Fruit fly (Drosophila melanogaster): ENCODE results near the gene Atg4a.

Atg4a gene

dm6 chr2L:1048427-1048826 is 32.3 kb upstream of the Atg4a start (continued):
- TF ChIP-seq Atf6 (GFP tag; IDR thresholded peaks at IDR 0.05), result no peak
- peak; percentile 17 for TF ChIP-seq Oli (tag; optimal IDR thresholded peaks at IDR 0.05)
- TF ChIP-seq croc (GFP tag; conservative IDR thresholded peaks at IDR 0.05), result no peak
- TF ChIP-seq CG12071 (GFP tag; optimal IDR thresholded peaks at IDR 0.05), result no peak
- TF ChIP-seq lab (GFP tag; optimal IDR thresholded peaks at IDR 0.05), result peak; percentile 57
- no peak for TF ChIP-seq insv (GFP tag; optimal IDR thresholded peaks at IDR 0.05)
- no peak for TF ChIP-seq Dip3 (GFP tag; optimal IDR thresholded peaks at IDR 0.05)
- TF ChIP-seq CG1233 (GFP tag; optimal IDR thresholded peaks at IDR 0.05), result no peak
- peak; percentile 25 for TF ChIP-seq CG13424 (tag; optimal IDR thresholded peaks at IDR 0.05)
- TF ChIP-seq CG6854 (GFP tag; optimal IDR thresholded peaks at IDR 0.05), result peak; percentile 63
- TF ChIP-seq Fer2 (tag; optimal IDR thresholded peaks at IDR 0.05), result no peak
- TF ChIP-seq tna (GFP tag; IDR thresholded peaks at IDR 0.05; ENCODE audit: partially characterized antibody), result no peak

DNA sequence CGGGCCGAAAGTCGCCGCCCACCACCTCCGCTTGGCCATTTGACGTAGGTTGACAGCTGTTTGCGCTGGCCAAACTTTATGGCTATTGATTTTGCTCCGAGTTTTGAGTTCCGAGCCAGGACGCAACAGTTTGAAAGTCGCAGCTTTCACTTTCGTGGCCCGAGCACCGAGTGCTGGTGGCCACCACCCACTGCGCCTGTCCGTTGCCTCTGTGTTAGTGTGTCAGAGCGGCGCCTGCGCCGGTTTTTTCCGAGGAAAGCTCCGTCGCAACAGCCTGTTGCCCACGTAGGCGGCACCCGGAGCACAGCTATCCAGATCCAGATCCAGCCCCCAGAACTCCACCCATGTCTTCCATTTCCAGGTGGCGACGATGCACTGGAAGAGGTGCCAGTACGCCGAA is 31.9 kb upstream of the Atg4a start:
- TF ChIP-seq ewg (GFP tag; optimal IDR thresholded peaks at IDR 0.05) (peak; percentile 97), bowl (GFP tag; IDR thresholded peaks at IDR 0.05) (no peak), NC2β (GFP tag; optimal IDR thresholded peaks at IDR 0.05) (no peak), CG7271 (tag; optimal IDR thresholded peaks at IDR 0.05) (no peak), emc (GFP tag; optimal IDR thresholded peaks at IDR 0.05) (no peak), sens (GFP tag) (no peak), Sry-β (GFP tag; optimal IDR thresholded peaks at IDR 0.05) (no peak), fd64A (GFP tag; optimal IDR thresholded peaks at IDR 0.05) (no peak), seq (GFP tag; IDR thresholded peaks at IDR 0.05) (no peak), CG17361 (GFP tag; IDR thresholded peaks at IDR 0.05) (no peak), CG4730 (GFP tag; IDR thresholded peaks at IDR 0.05) (no peak), CG15514 (GFP tag; optimal IDR thresholded peaks at IDR 0.05) (peak; percentile 59), CG10321 (GFP tag; IDR thresholded peaks at IDR 0.05) (no peak), CG7556 (GFP tag; optimal IDR thresholded peaks at IDR 0.05) (no peak), MBD-R2 (GFP tag; IDR thresholded peaks at IDR 0.05) (peak; percentile 32; the same call in 1 of the 2 replicates), nerfin-2 (GFP tag; IDR thresholded peaks at IDR 0.05; ENCODE audit: partially characterized antibody) (peak; percentile 32; the same call in 1 of the 2 replicates), sob (GFP tag; IDR thresholded peaks at IDR 0.05) (no peak), sc (optimal IDR thresholded peaks at IDR 0.05) (no peak), sc (GFP tag; optimal IDR thresholded peaks at IDR 0.05) (no peak), cg (GFP tag; optimal IDR thresholded peaks at IDR 0.05) (no peak), lola (GFP tag; optimal IDR thresholded peaks at IDR 0.05) (peak in 1 of 3 experiments; percentile 3), CG13287 (GFP tag; IDR thresholded peaks at IDR 0.05; ENCODE audit: partially characterized antibody) (no peak), hbn (GFP tag; IDR thresholded peaks at IDR 0.05; ENCODE audit: partially characterized antibody) (no peak), CG9797 (GFP tag; optimal IDR thresholded peaks at IDR 0.05) (no peak), phol (tag; optimal IDR thresholded peaks at IDR 0.05) (no peak), onecut (GFP tag; IDR thresholded peaks at IDR 0.05) (peak; percentile 97), Oaz (GFP tag; IDR thresholded peaks at IDR 0.05) (no peak), eyg (GFP tag; optimal IDR thresholded peaks at IDR 0.05) (no peak), NfI (GFP tag; optimal IDR thresholded peaks at IDR 0.05) (no peak), Dad (GFP tag; optimal IDR thresholded peaks at IDR 0.05) (no peak), Bteb2 (GFP tag; optimal IDR thresholded peaks at IDR 0.05) (no peak), CG9932 (GFP tag; IDR thresholded peaks at IDR 0.05) (peak; percentile 3; the same call in 1 of the 2 replicates), CG4424 (GFP tag; optimal IDR thresholded peaks at IDR 0.05) (no peak), gce (GFP tag; IDR thresholded peaks at IDR 0.05) (no peak), maf-S (GFP tag; optimal IDR thresholded peaks at IDR 0.05) (no peak), abd-A (tag; optimal IDR thresholded peaks at IDR 0.05) (peak; percentile 42), CG16815 (GFP tag; optimal IDR thresholded peaks at IDR 0.05) (no peak), Dfd (GFP tag; optimal IDR thresholded peaks at IDR 0.05) (no peak), ci (GFP tag; IDR thresholded peaks at IDR 0.05) (no peak)

Data from whole organism, embryonic.